Worm (Caenorhabditis elegans) whole organism, L3 larva: ENCODE results near the gene F46F2.5.

Source experiments
- ama-1 ChIP-seq: fragments of 150-350 bp; optimal IDR thresholded peaks from 2 replicates; lab custom pipeline; 2018
- ceh-9 ChIP-seq: sonication (generic microtip); optimal IDR thresholded peaks from 2 replicates; lab custom pipeline; 2018; ENCODE audit warnings: missing biosample characterization, missing genetic modification characterization
- eor-1 ChIP-seq, 2 experiments: fragments of 150-350 bp; optimal IDR thresholded peaks; 2 replicates each; lab custom pipeline; 2014 to 2018; ENCODE audit warnings: missing biosample characterization in 2 of 2, missing genetic modification characterization in 2 of 2
- nfya-1 ChIP-seq: sonication (generic microtip); optimal IDR thresholded peaks from 2 replicates; lab custom pipeline; 2017; ENCODE audit warnings: missing genetic modification characterization, mild to moderate bottlenecking, missing compliant biosample characterization, antibody characterized with exemption, moderate library complexity; ENCODE audit not compliant: insufficient read depth
- nhr-237 ChIP-seq: fragments of 150-350 bp; optimal IDR thresholded peaks from 2 replicates; lab custom pipeline; 2014; ENCODE audit warnings: missing biosample characterization, missing genetic modification characterization
- skn-1 ChIP-seq: fragments of 150-350 bp; optimal IDR thresholded peaks from 2 replicates; lab custom pipeline; 2014; ENCODE audit warnings: missing biosample characterization, missing genetic modification characterization

DNA sequence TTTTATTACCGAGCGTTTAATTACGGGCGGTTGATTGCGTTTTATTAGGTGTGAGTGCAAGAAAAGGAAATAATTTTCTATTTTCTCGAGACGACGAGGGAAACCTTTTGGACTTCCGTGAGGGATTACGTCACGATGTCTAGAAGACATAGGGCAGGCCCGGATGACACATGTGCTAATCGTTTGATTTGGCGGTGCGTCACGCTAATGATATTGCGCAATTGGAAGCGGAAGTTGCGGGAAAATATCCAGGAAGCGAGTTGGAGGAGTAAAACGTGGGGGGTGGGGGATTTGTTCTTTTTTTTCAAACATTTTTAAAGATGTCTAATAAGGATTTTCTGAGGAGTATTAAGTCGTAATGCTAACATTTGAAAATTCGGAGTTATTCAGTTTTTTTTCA, 2.1 kb downstream of the F46F2.5 start:
- no peak for TF ChIP-seq ceh-9
- no peak for TF ChIP-seq nhr-237
- TF ChIP-seq skn-1 (tag; lab: Kevin White, UChicago), result no peak
- TF ChIP-seq ama-1 (lab: Kevin White, UChicago), result no peak
- no peak for TF ChIP-seq eor-1 (tag; optimal IDR thresholded peaks at IDR 0.05; lab: Kevin White, UChicago)
- no peak for TF ChIP-seq nfya-1 (tag; lab: Kevin White, UChicago)
